Worm (Caenorhabditis elegans) whole organism, L1 larva: ENCODE data around the gene F49E12.10.

Source experiments
- ama-1 ChIP-seq: fragments of 150-350 bp; optimal IDR thresholded peaks from 2 replicates; lab custom pipeline; 2014
- egl-27 ChIP-seq, 2 experiments: fragments of 150-350 bp in 1 of 2; sonication (generic microtip); optimal IDR thresholded peaks; 3 replicates each; lab custom pipeline; 2017 to 2018; ENCODE audit warnings: missing biosample characterization in 2 of 2, missing genetic modification characterization in 2 of 2, missing genetic modification reagents in 2 of 2
- elt-2 ChIP-seq: sonication (generic microtip); optimal IDR thresholded peaks from 2 replicates; lab custom pipeline; 2016; ENCODE audit warnings: missing genetic modification characterization, mild to moderate bottlenecking, inconsistent platforms, missing compliant biosample characterization, missing genetic modification reagents
- elt-3 ChIP-seq, 6 experiments: fragments of 150-350 bp in 1 of 6; sonication (generic microtip); optimal IDR thresholded peaks; 2 replicates each; lab custom pipeline; 2017 to 2018; ENCODE audit warnings: missing biosample characterization in 6 of 6, missing genetic modification characterization in 6 of 6, inconsistent platforms in 1 of 6
- lin-39 ChIP-seq: fragments of 150-350 bp; optimal IDR thresholded peaks from 2 replicates; lab custom pipeline; 2014; ENCODE audit warnings: missing biosample characterization, missing genetic modification reagents, missing genetic modification characterization
- nhr-11 ChIP-seq: fragments of 150-350 bp; optimal IDR thresholded peaks from 2 replicates; lab custom pipeline; 2014; ENCODE audit warnings: missing biosample characterization, missing genetic modification characterization
- nhr-20 ChIP-seq: sonication (generic microtip); optimal IDR thresholded peaks from 2 replicates; lab custom pipeline; 2016; ENCODE audit warnings: mild to moderate bottlenecking, missing genetic modification characterization, missing compliant biosample characterization
- nhr-237 ChIP-seq: fragments of 150-350 bp; optimal IDR thresholded peaks from 2 replicates; lab custom pipeline; 2014; ENCODE audit warnings: missing biosample characterization, missing genetic modification characterization
- nhr-76 ChIP-seq: sonication (generic microtip); optimal IDR thresholded peaks from 2 replicates; lab custom pipeline; 2017; ENCODE audit warnings: missing biosample characterization, missing genetic modification characterization
- nhr-77 ChIP-seq: fragments of 150-350 bp; optimal IDR thresholded peaks from 2 replicates; lab custom pipeline; 2014; ENCODE audit warnings: missing biosample characterization, missing genetic modification characterization
- nhr-90 ChIP-seq: sonication (generic microtip); optimal IDR thresholded peaks from 2 replicates; lab custom pipeline; 2016; ENCODE audit warnings: mild to moderate bottlenecking, missing genetic modification characterization, missing compliant biosample characterization; ENCODE audit not compliant: poor library complexity

DNA sequence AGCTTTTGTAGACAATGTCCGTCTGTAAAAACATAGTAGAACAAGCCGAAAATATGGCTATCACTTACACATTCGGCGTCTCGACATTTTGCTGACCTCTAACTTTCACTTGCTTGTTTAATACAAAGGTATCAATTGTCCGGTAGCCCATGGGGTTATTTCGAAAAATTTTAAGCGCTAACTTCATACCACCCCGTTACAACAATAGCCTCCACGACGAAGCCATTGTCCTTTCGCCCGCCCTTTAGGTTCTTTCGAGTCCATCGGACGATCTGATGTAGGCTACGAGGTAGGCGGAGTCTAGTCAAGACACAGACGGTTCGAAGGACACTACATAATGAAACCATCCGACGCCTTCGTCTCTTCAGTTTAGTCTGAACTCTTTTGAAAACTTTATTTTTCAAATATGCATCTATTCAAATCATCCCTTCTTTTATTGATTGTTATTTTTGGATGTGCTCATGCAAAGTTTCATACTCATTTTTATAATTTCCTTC is 48.0 kb downstream of the F49E12.10 start, which contains the start of gene lips-10:
- TF ChIP-seq ama-1 (no peak), nhr-11 (no peak), lin-39 (tag; lab: Kevin White, UChicago) (no peak), nhr-77 (tag; lab: Kevin White, UChicago) (no peak), elt-2 (tag; lab: Kevin White, UChicago) (no peak), nhr-90 (tag; lab: Kevin White, UChicago) (no peak), nhr-237 (tag; lab: Kevin White, UChicago) (no peak), elt-3 (tag; optimal IDR thresholded peaks at IDR 0.05; lab: Kevin White, UChicago) (peak in 1 of 6 experiments; percentile 22), egl-27 (tag; optimal IDR thresholded peaks at IDR 0.05; lab: Kevin White, UChicago) (no peak), nhr-20 (no peak), nhr-76 (tag; lab: Kevin White, UChicago) (no peak)
